Worm (Caenorhabditis elegans) whole organism, L4 larva: Measurements from ENCODE around the gene E02A10.4.

Experiments used
- F44E2.7 ChIP-seq: fragments of 200-800 bp; sonication (Bioruptor generic); IDR thresholded peaks from 2 replicates; pipeline ENCODE4 v2.1.2; 2022; ENCODE audit warnings: missing genetic modification characterization, missing compliant biosample characterization
- R02D3.7 ChIP-seq: fragments of 150-350 bp; sonication (generic microtip); optimal IDR thresholded peaks from 3 replicates; lab custom pipeline; 2014; ENCODE audit warnings: missing biosample characterization, missing genetic modification characterization
- Y75B8A.6 ChIP-seq: fragments of 200-800 bp; sonication (Bioruptor generic); IDR thresholded peaks from 2 replicates; pipeline ENCODE4 v1.3.6; 2022; ENCODE audit warnings: missing genetic modification reagents, missing genetic modification characterization, missing compliant biosample characterization
- ctbp-1 ChIP-seq: fragments of 200-800 bp; sonication (Bioruptor generic); IDR thresholded peaks from 2 replicates; pipeline ENCODE4 v1.3.6; 2022; ENCODE audit warnings: missing genetic modification reagents, missing genetic modification characterization, missing compliant biosample characterization
- fos-1 ChIP-seq: fragments of 150-350 bp; optimal IDR thresholded peaks from 2 replicates; lab custom pipeline; 2014; ENCODE audit warnings: missing biosample characterization, missing genetic modification characterization
- lin-39 ChIP-seq: fragments of 150-350 bp; optimal IDR thresholded peaks from 2 replicates; lab custom pipeline; 2014; ENCODE audit warnings: missing biosample characterization, missing genetic modification reagents, missing genetic modification characterization
- mdl-1 ChIP-seq, 2 experiments: fragments of 150-350 bp in 1 of 2; sonication (generic microtip) in 1 of 2; optimal IDR thresholded peaks; 2 replicates each; lab custom pipeline; 2014 to 2017; ENCODE audit warnings: missing biosample characterization in 2 of 2, missing genetic modification characterization in 2 of 2
- mxl-3 ChIP-seq: fragments of 200-800 bp; sonication (Bioruptor generic); optimal IDR thresholded peaks from 2 replicates; lab custom pipeline; 2018; ENCODE audit warnings: mild to moderate bottlenecking, missing genetic modification characterization, missing compliant biosample characterization
- nhr-28 ChIP-seq: fragments of 150-350 bp; optimal IDR thresholded peaks from 2 replicates; lab custom pipeline; 2014; ENCODE audit warnings: missing biosample characterization, missing genetic modification characterization
- pha-4 ChIP-seq, 2 experiments: fragments of 150-350 bp in 1 of 2; fragments of 200-800 bp in 1 of 2; sonication (Bioruptor generic) in 1 of 2; IDR thresholded peaks in 1 of 2; optimal IDR thresholded peaks in 1 of 2; 2 replicates each; pipeline versions ENCODE4 v1.3.6 to Lab custom; 2014 to 2022; ENCODE audit warnings: missing genetic modification characterization in 2 of 2, missing genetic modification reagents in 2 of 2, missing biosample characterization in 1 of 2, missing compliant biosample characterization in 1 of 2
- zag-1 ChIP-seq: fragments of 150-350 bp; optimal IDR thresholded peaks from 2 replicates; lab custom pipeline; 2014; ENCODE audit warnings: missing biosample characterization, missing genetic modification characterization
- ztf-11 ChIP-seq: fragments of 150-350 bp; optimal IDR thresholded peaks from 2 replicates; lab custom pipeline; 2014; ENCODE audit warnings: missing biosample characterization, missing genetic modification characterization

ce11 chrV:12576495-12576947 is 8.8 kb upstream of the E02A10.4 start, which contains the start of gene grl-23:
- TF ChIP-seq pha-4 (GFP tag; IDR thresholded peaks at IDR 0.05; lab: Robert Waterston, UW): no peak
- no peak for TF ChIP-seq pha-4 (tag; optimal IDR thresholded peaks at IDR 0.05; lab: Kevin White, UChicago)
- TF ChIP-seq nhr-28 (tag; lab: Kevin White, UChicago): no peak
- no peak for TF ChIP-seq mxl-3
- no peak for TF ChIP-seq R02D3.7 (tag; lab: Kevin White, UChicago)
- no peak for TF ChIP-seq ctbp-1
- no peak for TF ChIP-seq zag-1 (tag; lab: Kevin White, UChicago)
- no peak for TF ChIP-seq F44E2.7 (GFP tag; lab: Robert Waterston, UW)
- no peak for TF ChIP-seq lin-39
- TF ChIP-seq Y75B8A.6 (GFP tag; lab: Robert Waterston, UW): no peak
- TF ChIP-seq fos-1 (tag; lab: Kevin White, UChicago): no peak
- TF ChIP-seq ztf-11 (tag; lab: Kevin White, UChicago): no peak
- no peak for TF ChIP-seq mdl-1 (tag; optimal IDR thresholded peaks at IDR 0.05; lab: Kevin White, UChicago)
